Fruit fly (Drosophila melanogaster): ENCODE results near the gene vib.

DNA sequence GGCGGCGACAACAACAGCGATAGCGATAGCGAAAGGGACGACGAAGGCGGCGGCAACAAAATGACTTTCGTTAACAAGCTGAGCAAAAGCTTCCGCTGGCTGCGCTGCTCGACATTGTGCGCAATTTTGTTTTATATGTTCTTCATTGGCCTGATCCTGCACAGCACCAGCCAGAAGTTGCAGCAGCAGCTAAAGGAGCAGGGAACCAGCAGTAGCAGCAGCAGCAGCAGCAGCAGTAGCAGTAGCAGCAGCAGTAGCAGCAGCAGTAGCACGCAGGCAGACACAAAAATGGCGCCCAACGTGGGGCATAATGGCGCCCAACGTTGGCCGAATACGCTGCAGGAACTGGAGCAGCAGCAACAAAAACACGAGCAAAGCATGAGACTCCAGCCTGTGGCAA is 36.4 kb downstream of the vib start:
- no peak for TF ChIP-seq Met (GFP tag; optimal IDR thresholded peaks at IDR 0.05)
- TF ChIP-seq Eip78C (GFP tag) = no peak
- TF ChIP-seq esn (GFP tag; optimal IDR thresholded peaks at IDR 0.05) = no peak

All from whole organism, prepupa.